Fruit fly (Drosophila melanogaster) whole organism, embryonic: ENCODE data around the gene TotA.

Experiments used
- Atf6 ChIP-seq: fragments of 200-800 bp; sonication (Bioruptor generic); IDR thresholded peaks from 2 replicates; pipeline ENCODE4 v1.3.6; 2022; ENCODE audit warnings: missing biosample characterization, missing genetic modification characterization
- Bdp1 ChIP-seq: fragments of 200-800 bp; sonication (Bioruptor generic); optimal IDR thresholded peaks from 3 replicates; lab custom pipeline; 2016; ENCODE audit warnings: missing biosample characterization, missing genetic modification characterization
- Bteb2 ChIP-seq: fragments of 200-800 bp; sonication (Bioruptor generic); optimal IDR thresholded peaks from 2 replicates; lab custom pipeline; 2016; ENCODE audit warnings: missing biosample characterization, missing genetic modification characterization
- CG10147 ChIP-seq: fragments of 200-800 bp; sonication (Bioruptor generic); optimal IDR thresholded peaks from 2 replicates; lab custom pipeline; 2019; ENCODE audit warnings: missing biosample characterization, mild to moderate bottlenecking, missing genetic modification characterization, moderate library complexity
- CG11504 ChIP-seq: fragments of 200-800 bp; sonication (Bioruptor generic); optimal IDR thresholded peaks from 3 replicates; lab custom pipeline; 2019; ENCODE audit warnings: missing biosample characterization, mild to moderate bottlenecking, missing genetic modification characterization, moderate library complexity
- CG12299 ChIP-seq: fragments of 200-800 bp; sonication (Bioruptor generic); optimal IDR thresholded peaks from 2 replicates; lab custom pipeline; 2018; ENCODE audit warnings: missing biosample characterization, mild to moderate bottlenecking, missing genetic modification characterization
- CG12659 ChIP-seq: fragments of 200-800 bp; sonication (Bioruptor generic); optimal IDR thresholded peaks from 3 replicates; lab custom pipeline; 2017; ENCODE audit warnings: mild to moderate bottlenecking, missing biosample characterization, missing genetic modification reagents, missing genetic modification characterization
- CG12744 ChIP-seq: fragments of 200-800 bp; sonication (Bioruptor generic); optimal IDR thresholded peaks from 2 replicates; lab custom pipeline; 2016; ENCODE audit warnings: missing biosample characterization, missing genetic modification characterization
- CG14667 ChIP-seq: fragments of 200-800 bp; sonication (Bioruptor generic); IDR thresholded peaks from 2 replicates; pipeline ENCODE4 v1.3.6; 2022; ENCODE audit warnings: missing biosample characterization, missing genetic modification characterization
- CG15011 ChIP-seq: fragments of 200-800 bp; sonication (Bioruptor generic); optimal IDR thresholded peaks from 3 replicates; lab custom pipeline; 2018; ENCODE audit warnings: missing biosample characterization, mild to moderate bottlenecking, missing genetic modification characterization
- CG15514 ChIP-seq: fragments of 200-800 bp; sonication (Bioruptor generic); optimal IDR thresholded peaks from 3 replicates; lab custom pipeline; 2017; ENCODE audit warnings: missing biosample characterization, missing genetic modification characterization, mild to moderate bottlenecking, moderate library complexity, missing genetic modification reagents
- CG1647 ChIP-seq: fragments of 200-800 bp; sonication (Bioruptor generic); optimal IDR thresholded peaks from 3 replicates; lab custom pipeline; 2016; ENCODE audit warnings: missing biosample characterization, missing genetic modification characterization
- CG17612 ChIP-seq: fragments of 200-800 bp; sonication (Bioruptor generic); IDR thresholded peaks from 2 replicates; pipeline ENCODE4 v1.3.6; 2022; ENCODE audit warnings: missing biosample characterization, missing genetic modification characterization
- CG18476 ChIP-seq: fragments of 200-800 bp; sonication (Bioruptor generic); optimal IDR thresholded peaks from 2 replicates; lab custom pipeline; 2016; ENCODE audit warnings: missing biosample characterization, mild to moderate bottlenecking, missing genetic modification characterization
- CG2875 ChIP-seq: fragments of 200-800 bp; sonication (Bioruptor generic); optimal IDR thresholded peaks from 2 replicates; lab custom pipeline; 2017; ENCODE audit warnings: missing biosample characterization, mild to moderate bottlenecking, missing genetic modification characterization, missing genetic modification reagents
- CG33213 ChIP-seq: fragments of 200-800 bp; sonication (Bioruptor generic); optimal IDR thresholded peaks from 3 replicates; lab custom pipeline; 2016; ENCODE audit warnings: missing biosample characterization, missing genetic modification characterization
- CG34376 ChIP-seq: fragments of 200-800 bp; sonication (Bioruptor generic); optimal IDR thresholded peaks from 2 replicates; lab custom pipeline; 2018; ENCODE audit warnings: missing biosample characterization, mild to moderate bottlenecking, missing genetic modification characterization
- CG3995 ChIP-seq: fragments of 200-800 bp; sonication (Bioruptor generic); optimal IDR thresholded peaks from 3 replicates; lab custom pipeline; 2016; ENCODE audit warnings: missing biosample characterization, missing genetic modification characterization
- CG4617 ChIP-seq: fragments of 200-800 bp; sonication (Bioruptor generic); optimal IDR thresholded peaks from 3 replicates; lab custom pipeline; 2016; ENCODE audit warnings: missing biosample characterization, missing genetic modification characterization, borderline replicate concordance
- CG5245 ChIP-seq: fragments of 200-800 bp; sonication (Bioruptor generic); optimal IDR thresholded peaks from 3 replicates; lab custom pipeline; 2016; ENCODE audit warnings: missing biosample characterization, missing genetic modification characterization
- CG6175 ChIP-seq: fragments of 200-800 bp; sonication (Bioruptor generic); IDR thresholded peaks from 3 replicates; pipeline ENCODE4 v1.3.6; 2022; ENCODE audit warnings: missing biosample characterization, missing genetic modification characterization
- CG7357 ChIP-seq: fragments of 200-800 bp; sonication (Bioruptor generic); IDR thresholded peaks from 3 replicates; pipeline ENCODE4 v1.3.6; 2022; ENCODE audit warnings: missing biosample characterization, missing genetic modification characterization
- CG7839 ChIP-seq: fragments of 200-800 bp; sonication (Bioruptor generic); optimal IDR thresholded peaks from 3 replicates; lab custom pipeline; 2018; ENCODE audit warnings: missing biosample characterization, mild to moderate bottlenecking, missing genetic modification characterization, moderate library complexity
- CG8089 ChIP-seq: fragments of 200-800 bp; sonication (Bioruptor generic); optimal IDR thresholded peaks from 3 replicates; lab custom pipeline; 2016; ENCODE audit warnings: missing biosample characterization, missing genetic modification characterization
- CG8281 ChIP-seq: fragments of 200-800 bp; sonication (Bioruptor generic); optimal IDR thresholded peaks from 2 replicates; lab custom pipeline; 2018; ENCODE audit warnings: missing biosample characterization, mild to moderate bottlenecking, missing genetic modification characterization, moderate library complexity
- D19A ChIP-seq: fragments of 200-800 bp; optimal IDR thresholded peaks from 3 replicates; lab custom pipeline; 2019; ENCODE audit warnings: missing biosample characterization, mild to moderate bottlenecking, missing genetic modification characterization, moderate library complexity
- GATAe ChIP-seq: fragments of 200-800 bp; sonication (Bioruptor generic); conservative IDR thresholded peaks from 2 replicates; pipeline ENCODE4 v1.3.6; 2022; ENCODE audit warnings: missing biosample characterization, missing genetic modification characterization
- H2.0 ChIP-seq: fragments of 200-800 bp; sonication (Bioruptor generic); IDR thresholded peaks from 2 replicates; pipeline ENCODE4 v1.3.6; 2022; ENCODE audit warnings: missing biosample characterization, missing genetic modification characterization
- HmgZ ChIP-seq: fragments of 200-800 bp; sonication (Bioruptor generic); optimal IDR thresholded peaks from 2 replicates; lab custom pipeline; 2018; ENCODE audit warnings: missing biosample characterization, mild to moderate bottlenecking, missing genetic modification characterization
- Jarid2 ChIP-seq: fragments of 200-800 bp; sonication (Bioruptor generic); optimal IDR thresholded peaks from 3 replicates; lab custom pipeline; 2017; ENCODE audit warnings: mild to moderate bottlenecking, missing biosample characterization, missing genetic modification reagents, missing genetic modification characterization
- Max ChIP-seq: fragments of 200-800 bp; sonication (Bioruptor generic); optimal IDR thresholded peaks from 2 replicates; lab custom pipeline; 2016; ENCODE audit warnings: missing biosample characterization, mild to moderate bottlenecking, missing genetic modification characterization
- Sox102F ChIP-seq: fragments of 200-800 bp; sonication (Bioruptor generic); optimal IDR thresholded peaks from 2 replicates; lab custom pipeline; 2018; ENCODE audit warnings: missing biosample characterization, mild to moderate bottlenecking, missing genetic modification characterization, moderate library complexity
- Ssrp ChIP-seq: fragments of 200-800 bp; sonication (Bioruptor generic); optimal IDR thresholded peaks from 2 replicates; lab custom pipeline; 2018; ENCODE audit warnings: missing biosample characterization, mild to moderate bottlenecking, missing genetic modification characterization, moderate library complexity
- YL-1 ChIP-seq: fragments of 200-800 bp; sonication (Bioruptor generic); optimal IDR thresholded peaks from 3 replicates; lab custom pipeline; 2017; ENCODE audit warnings: missing biosample characterization, mild to moderate bottlenecking, missing genetic modification characterization
- abd-A ChIP-seq: fragments of 200-800 bp; sonication (Bioruptor generic); optimal IDR thresholded peaks from 3 replicates; lab custom pipeline; 2019; ENCODE audit warnings: missing biosample characterization, mild to moderate bottlenecking, missing genetic modification characterization, moderate library complexity
- cato ChIP-seq: fragments of 200-800 bp; sonication (Bioruptor generic); optimal IDR thresholded peaks from 2 replicates; lab custom pipeline; 2016; ENCODE audit warnings: missing biosample characterization, missing genetic modification characterization, borderline replicate concordance
- chinmo ChIP-seq: fragments of 200-800 bp; sonication (Bioruptor generic); IDR thresholded peaks from 4 replicates; pipeline ENCODE4 v1.3.6; 2022; ENCODE audit warnings: missing biosample characterization, missing genetic modification characterization; ENCODE audit not compliant: partially characterized antibody
- dpn ChIP-seq, 2 experiments: fragments of 200-800 bp; sonication (Bioruptor generic); optimal IDR thresholded peaks; 3 replicates each; lab custom pipeline; 2016; ENCODE audit warnings: missing biosample characterization in 2 of 2, missing genetic modification characterization in 2 of 2
- emc ChIP-seq: fragments of 200-800 bp; sonication (Bioruptor generic); optimal IDR thresholded peaks from 2 replicates; lab custom pipeline; 2016; ENCODE audit warnings: missing biosample characterization, missing genetic modification characterization
- eve ChIP-seq, 2 experiments: fragments of >200 bp; optimal IDR thresholded peaks; 2 replicates each; lab custom pipeline; 2017; ENCODE audit warnings: missing biosample characterization in 2 of 2, missing genetic modification characterization in 2 of 2
- fd3F ChIP-seq: fragments of 200-800 bp; sonication (Bioruptor generic); optimal IDR thresholded peaks from 2 replicates; lab custom pipeline; 2018; ENCODE audit warnings: missing biosample characterization, mild to moderate bottlenecking, missing genetic modification characterization, moderate library complexity
- gce ChIP-seq: fragments of 200-800 bp; sonication (Bioruptor generic); IDR thresholded peaks from 3 replicates; pipeline ENCODE4 v1.3.6; 2022; ENCODE audit warnings: missing biosample characterization, missing genetic modification characterization
- ken ChIP-seq: fragments of 200-800 bp; sonication (Bioruptor generic); IDR thresholded peaks from 3 replicates; pipeline ENCODE4 v1.3.6; 2022; ENCODE audit warnings: missing biosample characterization, missing genetic modification characterization
- nau ChIP-seq: fragments of 200-800 bp; sonication (Bioruptor generic); optimal IDR thresholded peaks from 3 replicates; lab custom pipeline; 2017; ENCODE audit warnings: missing biosample characterization, mild to moderate bottlenecking, missing genetic modification characterization, missing genetic modification reagents
- oc ChIP-seq: fragments of 200-800 bp; sonication (Bioruptor generic); optimal IDR thresholded peaks from 2 replicates; lab custom pipeline; 2018; ENCODE audit warnings: missing biosample characterization, mild to moderate bottlenecking, missing genetic modification characterization, moderate library complexity
- org-1 ChIP-seq: fragments of 200-800 bp; sonication (Bioruptor generic); optimal IDR thresholded peaks from 2 replicates; lab custom pipeline; 2017; ENCODE audit warnings: missing biosample characterization, missing genetic modification characterization
- sima ChIP-seq: fragments of 200-800 bp; sonication (Bioruptor generic); optimal IDR thresholded peaks from 2 replicates; lab custom pipeline; 2016; ENCODE audit warnings: missing biosample characterization, missing genetic modification characterization
- slp2 ChIP-seq: fragments of 200-800 bp; sonication (Bioruptor generic); optimal IDR thresholded peaks from 2 replicates; lab custom pipeline; 2016; ENCODE audit warnings: missing biosample characterization, missing genetic modification characterization
- sob ChIP-seq: fragments of 200-800 bp; sonication (Bioruptor generic); IDR thresholded peaks from 2 replicates; pipeline ENCODE4 v1.3.6; 2022; ENCODE audit warnings: missing biosample characterization, missing genetic modification characterization
- zf30C ChIP-seq: fragments of 200-800 bp; sonication (Bioruptor generic); optimal IDR thresholded peaks from 3 replicates; lab custom pipeline; 2018; ENCODE audit warnings: missing biosample characterization, mild to moderate bottlenecking, missing genetic modification characterization

The TotA gene

DNA sequence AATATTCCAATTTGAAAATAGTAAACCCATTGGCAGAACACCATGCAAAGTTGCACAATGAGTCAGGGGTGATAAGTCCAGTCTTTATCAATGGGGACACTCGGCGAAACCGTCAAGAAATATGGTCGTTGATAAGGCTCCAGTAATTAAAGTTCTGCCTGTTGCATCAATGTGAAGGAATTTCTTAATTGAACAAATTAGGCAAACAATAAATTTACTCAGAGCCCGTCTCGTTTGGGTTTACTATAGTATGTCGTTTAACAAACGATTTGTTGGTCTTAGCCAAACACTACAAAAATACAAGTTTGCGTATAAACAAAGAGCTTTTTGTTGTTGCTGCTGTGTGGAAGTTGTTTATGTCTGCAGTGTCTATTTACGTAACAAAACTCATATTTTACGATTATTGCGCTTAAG, 36.1 kb upstream of the TotA start (continued):
- TF ChIP-seq org-1 (GFP tag; lab: Kevin White, UChicago) = peak; percentile 49
- TF ChIP-seq CG7357 (GFP tag; lab: Robert Waterston, UW) = 0 out of 3 replicates have a peak, but pooled peaks have one; percentile 28
- peak in 1 of 2 experiments; percentile 23 for TF ChIP-seq dpn (GFP tag; optimal IDR thresholded peaks at IDR 0.05; lab: Kevin White, UChicago)
- TF ChIP-seq CG18476 (GFP tag; lab: Kevin White, UChicago) = peak; percentile 4
- TF ChIP-seq CG1647 = no peak
- TF ChIP-seq HmgZ (tag; lab: Kevin White, UChicago) = peak; percentile 55
- TF ChIP-seq CG15514 (GFP tag; lab: Kevin White, UChicago) = peak; percentile 60
- TF ChIP-seq CG14667 (GFP tag; lab: Robert Waterston, UW) = no peak
- TF ChIP-seq CG12744 = peak; percentile 1
- TF ChIP-seq emc (GFP tag; lab: Kevin White, UChicago) = peak; percentile 9
- no peak for TF ChIP-seq chinmo
- peak; percentile 53 for TF ChIP-seq Sox102F (GFP tag; lab: Kevin White, UChicago)
- TF ChIP-seq CG33213 = peak; percentile 37
- no peak for TF ChIP-seq CG3995
- TF ChIP-seq abd-A (tag; lab: Kevin White, UChicago) = no peak
- TF ChIP-seq sob (GFP tag; lab: Robert Waterston, UW) = no peak
- no peak for TF ChIP-seq CG5245 (GFP tag; lab: Kevin White, UChicago)
- peak; percentile 64; the same call in 1 of the 3 replicates for TF ChIP-seq gce (GFP tag; lab: Robert Waterston, UW)
- TF ChIP-seq oc (tag; lab: Kevin White, UChicago) = peak; percentile 39
- no peak for TF ChIP-seq CG4617 (GFP tag; lab: Kevin White, UChicago)
- peak; percentile 34 for TF ChIP-seq CG12659
- TF ChIP-seq CG12299 (tag; lab: Kevin White, UChicago) = peak; percentile 65
- TF ChIP-seq GATAe = no peak
- no peak for TF ChIP-seq CG17612 (GFP tag; lab: Robert Waterston, UW)
- peak; percentile 61 for TF ChIP-seq Atf6 (GFP tag; lab: Robert Waterston, UW)
- peak; percentile 24 for TF ChIP-seq Jarid2 (GFP tag; lab: Kevin White, UChicago)
- peak; percentile 40 for TF ChIP-seq CG11504
- peak; percentile 36 for TF ChIP-seq CG8281
- peak; percentile 68 for TF ChIP-seq CG2875
- no peak for TF ChIP-seq ken (GFP tag; lab: Robert Waterston, UW)
- peak; percentile 26 for TF ChIP-seq cato (GFP tag; lab: Kevin White, UChicago)
- TF ChIP-seq YL-1 = no peak
- peak; percentile 66 for TF ChIP-seq CG15011 (GFP tag; lab: Kevin White, UChicago)
- TF ChIP-seq fd3F (GFP tag; lab: Kevin White, UChicago) = peak; percentile 87
- TF ChIP-seq D19A (tag; lab: Kevin White, UChicago) = no peak
- no peak for TF ChIP-seq H2.0
- TF ChIP-seq CG10147 (GFP tag; lab: Kevin White, UChicago) = peak; percentile 33
- peak; percentile 78 for TF ChIP-seq nau (GFP tag; lab: Kevin White, UChicago)
- no peak for TF ChIP-seq sima (GFP tag; lab: Kevin White, UChicago)
- peak in 1 of 2 experiments; percentile 4 for TF ChIP-seq eve (GFP tag; optimal IDR thresholded peaks at IDR 0.05; lab: Kevin White, UChicago)
- no peak for TF ChIP-seq zf30C
- peak; percentile 32 for TF ChIP-seq Bdp1
- TF ChIP-seq Max (GFP tag; lab: Kevin White, UChicago) = peak; percentile 8
- peak; percentile 26 for TF ChIP-seq CG7839 (tag; lab: Kevin White, UChicago)
- 0 out of 3 replicates have a peak, but pooled peaks have one; percentile 32 for TF ChIP-seq CG6175
- peak; percentile 3 for TF ChIP-seq Bteb2 (GFP tag; lab: Kevin White, UChicago)
- TF ChIP-seq CG34376 (GFP tag; lab: Kevin White, UChicago) = peak; percentile 22
- no peak for TF ChIP-seq slp2 (GFP tag; lab: Kevin White, UChicago)
- TF ChIP-seq Ssrp (tag; lab: Kevin White, UChicago) = no peak
- TF ChIP-seq CG8089 (GFP tag; lab: Kevin White, UChicago) = peak; percentile 46
